Worm (Caenorhabditis elegans): Measurements from ENCODE around the gene spt-5.

DNA sequence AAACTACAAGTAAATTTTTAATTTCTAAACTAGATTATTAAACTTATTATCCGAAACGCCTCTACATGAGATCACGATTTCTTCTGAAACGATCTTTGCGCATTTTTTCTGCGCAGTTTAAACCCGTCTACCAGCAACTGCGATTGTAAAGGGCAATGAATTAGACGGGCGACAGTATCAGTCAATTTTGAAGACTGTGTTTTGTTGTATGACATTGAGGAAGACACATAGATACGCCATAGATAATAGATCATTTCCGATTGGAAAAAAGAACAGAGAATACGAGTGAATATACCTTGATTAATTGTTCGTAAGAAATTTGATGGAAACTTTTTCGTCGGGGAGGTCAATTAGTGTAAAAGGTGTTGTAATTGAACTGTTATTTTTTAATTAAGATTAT, 29.9 kb upstream of the spt-5 start:
- TF ChIP-seq W03F9.2 (tag; optimal IDR thresholded peaks at IDR 0.05) = no peak
- TF ChIP-seq dao-5 (tag; optimal IDR thresholded peaks at IDR 0.05) = no peak
